Fruit fly (Drosophila melanogaster): ENCODE data around the gene Amt.
A peak's percentile ranks its signal among the peaks of the same experiment; 100 is the strongest.

The Amt gene

DNA sequence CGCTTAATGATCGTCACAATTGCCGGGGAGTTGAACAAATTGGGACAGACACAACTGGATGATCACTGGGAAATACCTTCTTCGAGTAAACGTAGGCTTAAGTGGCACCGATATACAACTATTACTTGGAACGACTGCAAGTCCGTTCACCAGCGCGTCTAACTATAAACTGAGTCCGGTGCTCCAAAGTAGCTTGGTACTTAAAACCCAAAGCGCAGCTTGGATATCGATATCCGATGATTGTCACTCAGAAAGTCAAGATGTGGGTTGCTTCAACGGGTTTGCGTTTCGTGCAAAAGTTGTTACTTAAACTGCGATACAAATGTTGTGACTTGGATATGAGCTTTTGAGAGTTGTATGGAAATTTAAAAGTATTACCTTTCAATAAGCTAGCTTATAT is 42.7 kb downstream of the Amt start, which contains the start of gene Spn88Ea:
Gene Spn88Ea, minus strand, starts transcription at position 175 of the 400 bp plus-strand sequence.
- TF ChIP-seq Pif1B (GFP tag; optimal IDR thresholded peaks at IDR 0.05) (no peak), gl (tag; optimal IDR thresholded peaks at IDR 0.05) (no peak), CG34367 (tag; optimal IDR thresholded peaks at IDR 0.05) (no peak), CG8159 (tag; optimal IDR thresholded peaks at IDR 0.05) (no peak), CG14655 (GFP tag; optimal IDR thresholded peaks at IDR 0.05) (no peak), CG17806 (tag; optimal IDR thresholded peaks at IDR 0.05) (no peak), CG9948 (tag; optimal IDR thresholded peaks at IDR 0.05) (no peak), fd96Ca (GFP tag; IDR thresholded peaks at IDR 0.05) (no peak), CG4496 (GFP tag; IDR thresholded peaks at IDR 0.05) (no peak), EcR (GFP tag; optimal IDR thresholded peaks at IDR 0.05) (peak; percentile 20), D1 (tag; optimal IDR thresholded peaks at IDR 0.05) (no peak), CG12605 (GFP tag; IDR thresholded peaks at IDR 0.05) (no peak), CG32121 (GFP tag; IDR thresholded peaks at IDR 0.05) (no peak), Ets98B (GFP tag; IDR thresholded peaks at IDR 0.05) (peak; percentile 40; the same call in 1 of the 2 replicates), Snoo (tag; optimal IDR thresholded peaks at IDR 0.05) (no peak), rn (GFP tag; IDR thresholded peaks at IDR 0.05) (no peak), CG15710 (tag; optimal IDR thresholded peaks at IDR 0.05) (no peak)

DNA sequence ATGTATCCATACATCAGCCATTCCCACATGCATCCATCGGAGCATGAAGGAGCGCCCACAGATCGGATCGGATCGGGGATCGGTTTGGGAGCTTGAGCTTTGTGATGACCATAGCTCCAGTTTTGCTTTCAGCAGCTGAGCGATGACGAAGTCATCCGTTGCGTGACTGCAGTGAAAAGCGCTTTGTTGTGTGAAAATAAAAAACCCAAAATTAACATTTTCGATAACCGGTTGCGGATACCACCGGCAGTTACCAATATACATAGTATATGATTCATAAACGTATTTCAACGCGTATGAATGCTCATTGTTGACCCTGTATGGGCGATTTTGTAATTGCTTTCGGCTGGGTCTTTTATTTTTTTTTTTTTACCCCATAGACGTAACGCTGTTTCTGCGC is 43.7 kb downstream of the Amt start:
- TF ChIP-seq CG13204 (GFP tag; optimal IDR thresholded peaks at IDR 0.05) (no peak), CG4496 (GFP tag; IDR thresholded peaks at IDR 0.05) (peak; percentile 28; the same call in 1 of the 3 replicates), CG32121 (GFP tag; IDR thresholded peaks at IDR 0.05) (no peak), Pif1B (GFP tag; optimal IDR thresholded peaks at IDR 0.05) (no peak)

DNA sequence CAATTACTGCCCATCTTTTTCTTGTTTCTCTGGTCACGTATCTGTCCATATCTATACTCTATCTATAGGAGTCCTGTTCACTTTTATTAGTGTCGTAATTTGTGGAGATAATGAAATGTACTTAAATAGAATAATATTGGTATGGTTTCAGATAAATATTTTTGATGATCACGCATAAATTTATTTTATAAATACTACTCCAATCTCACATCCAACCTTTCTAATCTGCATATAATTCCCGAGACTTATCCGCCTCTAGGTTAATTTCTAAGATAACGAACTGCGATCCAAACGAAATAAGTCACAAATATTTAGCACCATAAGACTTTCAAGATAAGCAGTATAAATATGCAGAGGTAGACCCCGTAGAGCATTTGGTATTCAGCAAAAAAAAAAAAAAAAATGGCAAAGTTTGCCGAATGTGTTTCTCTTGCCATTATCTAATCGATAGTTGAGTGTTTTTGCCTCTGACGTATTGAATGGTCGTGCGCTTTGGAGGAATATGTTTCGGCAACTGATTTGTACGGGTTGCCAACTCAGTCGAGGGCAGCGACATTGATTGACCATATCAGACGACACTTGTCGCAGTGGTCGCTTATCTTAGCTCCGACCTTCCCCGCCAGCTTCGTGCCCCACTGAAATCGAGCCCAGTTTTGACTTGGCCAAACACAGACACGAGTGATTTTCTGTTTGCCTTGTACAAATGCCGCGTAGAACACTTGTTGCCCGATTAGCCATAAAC is 50.7 kb downstream of the Amt start:
- TF ChIP-seq EcR (GFP tag; optimal IDR thresholded peaks at IDR 0.05), result peak; percentile 52
- no peak for TF ChIP-seq fd96Ca (GFP tag; IDR thresholded peaks at IDR 0.05)

DNA sequence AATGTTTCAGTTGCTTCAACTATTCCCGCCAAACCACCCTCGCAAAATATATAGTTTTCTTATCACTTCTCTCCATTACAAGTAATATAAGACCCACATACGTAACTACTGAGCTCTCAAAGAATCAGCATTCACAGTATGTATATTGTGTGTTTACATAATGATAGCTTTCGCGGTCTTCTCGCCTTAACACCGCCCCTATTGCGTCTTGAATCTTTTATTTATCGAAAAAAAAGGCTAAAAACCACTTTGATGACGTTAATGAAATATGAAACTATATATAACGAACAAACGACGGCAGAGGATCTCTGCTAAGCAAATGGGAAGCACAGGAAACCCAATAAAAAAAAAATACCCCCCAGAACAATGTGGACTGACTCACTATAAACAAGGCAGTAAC is 51.6 kb downstream of the Amt start:
- TF ChIP-seq gl (tag; optimal IDR thresholded peaks at IDR 0.05), result peak; percentile 6
- no peak for TF ChIP-seq Snoo (tag; optimal IDR thresholded peaks at IDR 0.05)
- TF ChIP-seq Pif1B (GFP tag; optimal IDR thresholded peaks at IDR 0.05), result no peak
- no peak for TF ChIP-seq EcR (GFP tag; optimal IDR thresholded peaks at IDR 0.05)

Data from whole organism, pupa.